Worm (Caenorhabditis elegans): ENCODE measurements around the gene srd-34.

Gene srd-34

DNA sequence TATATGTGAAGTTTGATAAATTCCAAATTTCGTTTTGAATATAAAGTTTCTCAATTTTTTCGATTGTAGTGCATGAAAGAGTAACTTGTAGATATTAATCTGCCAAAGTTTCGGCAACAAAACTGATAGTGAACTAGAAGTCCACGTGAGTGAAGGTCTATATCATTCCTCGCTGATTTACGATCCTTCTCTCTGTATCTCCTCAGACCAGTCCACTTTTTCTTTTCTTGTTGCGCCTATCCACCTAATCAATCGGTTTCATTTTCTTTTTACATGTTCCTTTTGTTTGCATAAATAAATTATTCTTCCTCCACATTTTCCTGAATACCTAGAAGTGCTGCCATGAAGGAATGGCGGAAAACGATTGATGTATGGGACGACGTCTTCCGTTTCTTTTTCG lies 15.3 kb upstream of the srd-34 start:
- no peak for TF ChIP-seq unc-62 (GFP tag; optimal IDR thresholded peaks at IDR 0.05)

DNA sequence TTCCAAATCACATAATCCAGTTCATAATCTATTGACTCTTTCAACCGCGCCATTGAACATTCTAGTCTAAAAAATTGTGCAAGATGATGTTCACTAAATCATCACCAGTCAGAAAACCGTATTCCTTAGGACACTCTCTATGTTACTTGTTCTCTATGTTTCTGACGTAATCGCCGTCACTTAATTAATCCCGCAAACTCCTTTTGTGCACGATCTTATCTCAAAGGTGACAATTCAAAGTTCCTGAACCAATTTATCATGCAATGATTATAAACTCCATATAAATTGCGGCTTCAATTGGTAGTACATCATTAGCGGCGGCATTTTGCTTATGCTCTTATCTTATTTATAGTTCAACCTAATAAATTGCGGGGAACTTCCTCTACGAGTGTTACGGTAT lies 13.9 kb upstream of the srd-34 start:
- no peak for TF ChIP-seq unc-62 (GFP tag; optimal IDR thresholded peaks at IDR 0.05)

DNA sequence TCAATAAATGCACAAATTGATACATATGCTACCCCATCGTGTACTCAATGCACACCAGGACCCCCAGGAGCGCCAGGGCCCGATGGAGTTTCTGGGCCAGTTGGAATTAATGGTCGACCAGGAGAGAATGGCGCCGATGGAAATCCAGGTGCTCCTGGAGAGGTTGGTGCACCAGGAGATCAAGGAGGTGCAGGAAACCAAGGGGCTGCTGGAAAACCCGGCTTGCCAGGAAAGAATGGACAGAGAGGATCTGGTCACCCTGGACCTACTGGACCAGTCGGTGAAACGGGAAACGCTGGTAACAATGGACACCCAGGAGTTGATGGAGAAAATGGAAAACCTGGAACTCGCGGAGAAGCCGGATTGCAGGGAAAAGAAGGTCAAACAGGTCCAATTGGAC lies 12.8 kb upstream of the srd-34 start:
- TF ChIP-seq unc-62 (GFP tag; optimal IDR thresholded peaks at IDR 0.05) = no peak

ce11 chrV:10560621-10561020 lies 11.7 kb upstream of the srd-34 start, which contains the start of gene col-152:
Gene col-152, plus strand, starts transcription at chrV:10560921.
- TF ChIP-seq unc-62 (GFP tag; optimal IDR thresholded peaks at IDR 0.05) = no peak

ce11 chrV:10557676-10558075 lies 8.8 kb upstream of the srd-34 start, which contains the start of gene best-14:
Gene best-14, plus strand, starts transcription at chrV:10557976.
- no peak for TF ChIP-seq unc-62 (GFP tag; optimal IDR thresholded peaks at IDR 0.05)

DNA sequence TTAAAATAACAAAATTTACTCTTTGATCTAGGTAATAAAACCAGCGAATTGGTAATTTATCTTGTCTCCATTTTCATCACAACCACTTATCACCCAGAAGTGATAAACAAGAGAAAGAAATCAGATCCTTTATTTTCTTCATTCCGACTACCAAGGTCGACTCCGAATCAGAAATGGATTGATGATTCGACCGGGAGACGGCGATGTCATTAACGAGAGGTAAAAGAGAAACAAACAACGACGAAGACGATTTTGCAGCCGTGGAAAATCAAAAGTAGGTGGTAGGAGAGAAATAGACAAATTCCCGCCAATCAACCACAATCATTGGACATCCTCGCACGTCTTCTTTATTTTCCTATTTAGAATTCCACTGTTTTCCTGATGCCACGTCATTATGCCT lies 8.2 kb upstream of the srd-34 start:
- TF ChIP-seq unc-62 (GFP tag; optimal IDR thresholded peaks at IDR 0.05) = no peak

ce11 chrV:10556362-10556761 lies 7.5 kb upstream of the srd-34 start:
- no peak for TF ChIP-seq unc-62 (GFP tag; optimal IDR thresholded peaks at IDR 0.05)

DNA sequence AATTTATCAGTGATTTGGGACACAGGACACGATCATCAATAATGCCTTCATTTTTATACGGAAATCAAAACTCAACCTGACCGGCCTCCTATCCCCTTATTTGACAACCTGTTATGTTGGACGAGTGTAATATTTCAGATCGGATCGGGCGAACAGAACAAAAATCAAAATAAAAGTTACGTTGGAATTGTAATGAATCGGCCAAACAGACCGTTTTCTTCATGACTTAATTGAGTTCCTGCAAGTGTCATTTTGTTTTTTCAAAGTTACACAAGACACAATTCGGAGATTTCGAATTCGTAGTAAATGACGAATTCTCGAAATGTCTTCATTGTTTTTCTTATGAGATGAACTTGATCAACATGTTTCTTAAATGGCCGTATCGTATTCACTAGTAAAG lies 6.4 kb upstream of the srd-34 start, which contains the start of gene F32G8.3:
Gene F32G8.3, minus strand, starts transcription at position 101 of the 400 bp plus-strand sequence.
- TF ChIP-seq unc-62 (GFP tag; optimal IDR thresholded peaks at IDR 0.05) = no peak

DNA sequence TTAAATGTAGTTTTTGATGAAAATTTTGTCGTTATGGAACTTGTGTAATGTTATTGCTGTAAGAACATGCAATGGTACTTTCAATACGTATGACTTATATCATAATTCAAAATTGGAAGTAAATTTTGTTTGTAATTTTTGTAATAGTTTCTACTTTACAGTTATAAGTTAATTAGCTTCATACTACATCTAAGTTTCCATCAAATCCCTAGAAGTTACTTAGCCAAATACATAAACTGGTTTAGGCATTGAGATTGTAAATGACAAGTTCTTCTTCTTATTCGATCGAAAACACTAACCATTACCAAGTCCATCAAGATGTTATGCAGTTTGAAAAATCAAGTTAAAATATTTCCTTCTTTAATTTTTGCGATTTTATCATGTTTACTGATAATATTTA lies 836 bp upstream of the srd-34 start, which contains the start of gene F32G8.2:
Gene F32G8.2, plus strand, starts transcription at position 301 of the 400 bp plus-strand sequence.
- no peak for TF ChIP-seq unc-62 (GFP tag; optimal IDR thresholded peaks at IDR 0.05)

DNA sequence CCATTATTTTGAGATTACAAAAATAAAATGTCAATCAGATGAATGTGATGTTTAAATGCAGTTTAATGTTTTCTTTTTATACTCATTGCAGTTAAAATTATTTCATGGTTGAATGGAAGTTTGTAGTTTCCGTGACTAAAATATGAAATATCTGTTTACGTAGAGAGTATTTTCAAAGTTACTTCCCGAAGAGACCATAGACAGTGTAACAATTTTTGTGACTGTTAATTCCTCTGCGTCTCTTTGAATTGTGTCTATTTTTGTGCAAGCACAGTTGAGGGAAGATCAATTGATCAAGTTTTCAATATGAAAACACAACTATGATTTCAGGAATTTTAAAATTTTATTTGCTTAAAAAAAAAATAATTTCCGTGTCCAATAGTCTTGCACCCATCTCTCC lies 2.1 kb downstream of the srd-34 start, which contains the start of gene F25D1.5:
Gene F25D1.5, minus strand, starts transcription at position 35 of the 400 bp plus-strand sequence.
- TF ChIP-seq unc-62 (GFP tag; optimal IDR thresholded peaks at IDR 0.05) = no peak

DNA sequence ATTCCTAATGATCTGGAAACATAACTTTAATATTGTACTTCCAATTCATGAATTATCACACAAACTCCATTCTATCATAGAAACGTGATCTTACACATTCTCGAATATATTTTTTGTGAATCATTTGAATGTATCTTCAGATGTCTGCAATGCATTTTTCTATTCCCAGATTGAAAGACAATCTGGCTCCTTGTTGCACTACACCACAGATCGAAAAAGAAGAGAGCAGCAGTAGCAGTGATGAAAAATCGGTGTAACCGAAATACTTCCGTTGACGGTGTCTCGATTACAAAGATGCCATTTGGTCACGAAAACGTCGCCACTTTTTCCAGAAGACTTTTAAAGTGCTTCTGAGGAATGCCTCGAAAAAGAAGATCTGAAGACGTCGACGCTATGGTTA lies 8.9 kb downstream of the srd-34 start, which contains the start of gene degt-1:
Gene degt-1, plus strand, starts transcription at position 301 of the 400 bp plus-strand sequence.
- TF ChIP-seq unc-62 (GFP tag; optimal IDR thresholded peaks at IDR 0.05) = no peak

ce11 chrV:10539114-10539513 lies 9.8 kb downstream of the srd-34 start, which contains the start of gene F25D1.8:
Gene F25D1.8, plus strand, starts transcription at chrV:10539414.
- no peak for TF ChIP-seq unc-62 (GFP tag; optimal IDR thresholded peaks at IDR 0.05)

- TF ChIP-seq unc-62 (GFP tag; optimal IDR thresholded peaks at IDR 0.05) = no peak
Observed at ce11 chrV:10536808-10537207, 12.1 kb downstream of the srd-34 start.

- no peak for TF ChIP-seq unc-62 (GFP tag; optimal IDR thresholded peaks at IDR 0.05)
Observed at ce11 chrV:10536095-10536691, 12.7 kb downstream of the srd-34 start, which contains the start of gene ppm-1.A. Gene ppm-1.A, minus strand, starts transcription at chrV:10536388.

ce11 chrV:10535325-10535724 lies 13.6 kb downstream of the srd-34 start:
- TF ChIP-seq unc-62 (GFP tag; optimal IDR thresholded peaks at IDR 0.05) = no peak

DNA sequence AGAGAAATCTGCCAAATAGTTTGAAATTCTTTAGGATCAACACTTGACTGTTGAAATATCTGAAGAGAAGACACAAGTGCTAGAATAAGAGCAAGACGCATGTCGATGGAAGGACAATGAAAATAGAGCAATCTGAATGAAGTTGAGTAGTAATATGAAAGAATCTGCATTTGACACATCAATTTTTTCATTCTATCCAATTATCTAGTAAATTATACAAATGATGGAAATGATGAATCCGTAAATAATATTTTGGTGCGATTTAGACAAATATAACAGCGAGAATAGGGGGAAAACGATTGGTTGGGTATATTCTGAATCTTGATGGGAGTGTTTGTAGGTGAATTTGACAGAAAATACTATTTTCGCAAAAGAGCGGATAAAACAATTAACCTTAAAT lies 16.2 kb downstream of the srd-34 start, which contains the start of gene txt-10:
Gene txt-10, minus strand, starts transcription at position 101 of the 400 bp plus-strand sequence.
- TF ChIP-seq unc-62 (GFP tag; optimal IDR thresholded peaks at IDR 0.05) = no peak

DNA sequence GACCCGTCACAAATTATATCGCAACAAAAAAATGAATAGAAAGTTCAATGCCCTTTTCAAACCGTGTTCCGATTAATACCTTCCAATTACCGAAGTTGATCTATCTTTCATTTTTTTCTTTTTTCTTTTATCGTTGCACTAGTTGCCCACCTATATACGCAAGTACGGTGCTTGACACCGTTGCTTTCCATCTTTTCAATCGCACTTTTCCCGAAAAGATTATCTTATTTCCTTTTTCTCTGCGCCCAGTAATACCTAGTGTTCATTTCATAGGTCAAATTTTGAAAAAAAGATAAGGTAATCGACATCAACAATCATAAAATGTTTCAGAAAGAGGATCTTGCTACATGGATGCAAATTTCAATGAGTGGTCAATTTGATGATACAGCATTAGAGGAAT lies 19.3 kb downstream of the srd-34 start:
- TF ChIP-seq unc-62 (GFP tag; optimal IDR thresholded peaks at IDR 0.05) = no peak

All from whole organism, dauer.